Fruit fly (Drosophila melanogaster): ENCODE results near the gene CG33635.

Gene CG33635

DNA sequence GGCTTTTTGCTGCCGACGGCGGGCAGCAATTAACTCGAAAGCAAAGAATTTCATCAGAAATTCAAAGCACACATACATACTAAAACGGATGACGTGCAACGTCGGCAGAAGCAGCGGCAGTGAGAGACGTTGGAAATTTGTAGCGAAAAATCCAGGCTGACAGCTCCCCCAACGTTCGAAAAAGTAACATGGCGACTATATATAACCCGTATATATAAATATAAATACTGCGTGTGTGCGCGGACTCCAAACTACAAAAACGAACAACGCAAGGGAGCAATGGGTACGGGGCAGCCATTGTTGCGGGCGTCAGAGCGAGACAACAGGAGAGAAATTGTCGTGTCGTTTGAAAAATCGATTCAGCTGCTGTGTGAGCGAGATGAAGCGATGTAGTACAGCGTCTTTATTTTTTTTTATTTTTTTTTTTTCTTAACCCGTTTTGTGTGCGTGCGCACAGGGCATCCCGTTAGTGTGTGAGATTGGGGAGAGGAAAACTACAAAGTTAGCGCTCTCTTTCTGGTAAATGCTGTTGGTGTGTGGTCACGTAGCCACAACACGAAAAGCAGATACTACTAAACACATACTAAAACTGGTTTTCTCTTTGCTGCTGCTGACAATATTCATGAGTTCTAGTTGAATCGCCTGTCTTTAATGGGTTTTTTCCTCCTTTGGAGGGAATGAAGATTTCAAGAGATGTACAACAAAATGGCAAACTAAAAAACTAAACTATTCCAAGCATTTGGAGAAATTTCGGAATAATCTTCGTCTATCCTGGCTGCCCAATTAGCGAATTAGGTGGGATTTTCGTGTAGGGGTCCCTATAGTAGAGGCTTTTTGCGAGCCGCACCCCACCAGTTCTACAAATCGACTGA is 2.4 kb upstream of the CG33635 start (continued):
- TF ChIP-seq CG17328 (GFP tag; IDR thresholded peaks at IDR 0.05) = no peak
- peak; percentile 15 for TF ChIP-seq CG6765 (GFP tag; optimal IDR thresholded peaks at IDR 0.05)
- TF ChIP-seq CG16863 (GFP tag; optimal IDR thresholded peaks at IDR 0.05) = no peak
- TF ChIP-seq vnd (GFP tag; IDR thresholded peaks at IDR 0.05; ENCODE audit: partially characterized antibody) = no peak
- no peak for TF ChIP-seq D (optimal IDR thresholded peaks at IDR 0.05)
- no peak for TF ChIP-seq D (GFP tag; optimal IDR thresholded peaks at IDR 0.05)
- TF ChIP-seq nmo (GFP tag; optimal IDR thresholded peaks at IDR 0.05) = peak; percentile 6
- peak; percentile 55 for TF ChIP-seq org-1 (GFP tag; optimal IDR thresholded peaks at IDR 0.05)
- peak; percentile 22 for TF ChIP-seq CG18476 (GFP tag; optimal IDR thresholded peaks at IDR 0.05)
- peak; percentile 45 for TF ChIP-seq CHES-1-like (GFP tag; optimal IDR thresholded peaks at IDR 0.05)
- TF ChIP-seq NK7.1 (GFP tag; optimal IDR thresholded peaks at IDR 0.05) = no peak
- TF ChIP-seq jigr1 (GFP tag; IDR thresholded peaks at IDR 0.05) = no peak
- TF ChIP-seq Fer2 (tag; optimal IDR thresholded peaks at IDR 0.05) = no peak
- TF ChIP-seq CG15696 (tag; optimal IDR thresholded peaks at IDR 0.05) = no peak
- TF ChIP-seq CG12769 (tag; optimal IDR thresholded peaks at IDR 0.05) = peak; percentile 89
- TF ChIP-seq Hr51 (GFP tag; optimal IDR thresholded peaks at IDR 0.05) = peak in 1 of 2 experiments; percentile 25
- TF ChIP-seq hkb (optimal IDR thresholded peaks at IDR 0.05) = no peak
- no peak for TF ChIP-seq hkb (GFP tag; IDR thresholded peaks at IDR 0.05)
- TF ChIP-seq hb (GFP tag; IDR thresholded peaks at IDR 0.05; ENCODE audit: partially characterized antibody) = no peak
- peak; percentile 28 for TF ChIP-seq Hand (GFP tag; optimal IDR thresholded peaks at IDR 0.05)
- peak; percentile 50 for TF ChIP-seq ftz-f1 (GFP tag; optimal IDR thresholded peaks at IDR 0.05)
- peak; percentile 75 for TF ChIP-seq CG34376 (GFP tag; optimal IDR thresholded peaks at IDR 0.05)
- TF ChIP-seq gem (tag; optimal IDR thresholded peaks at IDR 0.05) = peak; percentile 6
- TF ChIP-seq nom (GFP tag; optimal IDR thresholded peaks at IDR 0.05) = peak; percentile 94
- TF ChIP-seq ash1 (GFP tag; optimal IDR thresholded peaks at IDR 0.05) = peak; percentile 71
- no peak for TF ChIP-seq CG4617 (GFP tag; optimal IDR thresholded peaks at IDR 0.05; ENCODE audit: borderline replicate concordance)
- TF ChIP-seq CG18764 (GFP tag; optimal IDR thresholded peaks at IDR 0.05) = no peak
- TF ChIP-seq Med (GFP tag) = peak; percentile 86
- TF ChIP-seq ind (GFP tag; optimal IDR thresholded peaks at IDR 0.05) = no peak
- TF ChIP-seq H15 (GFP tag; IDR thresholded peaks at IDR 0.05) = no peak
- TF ChIP-seq CG11398 (GFP tag; optimal IDR thresholded peaks at IDR 0.05) = no peak
- no peak for TF ChIP-seq CG14441 (GFP tag; IDR thresholded peaks at IDR 0.05)
- TF ChIP-seq CG8359 (GFP tag; optimal IDR thresholded peaks at IDR 0.05; ENCODE audit: borderline replicate concordance) = no peak
- no peak for TF ChIP-seq hth (optimal IDR thresholded peaks at IDR 0.05)
- TF ChIP-seq Camta (GFP tag; optimal IDR thresholded peaks at IDR 0.05) = peak; percentile 14
- TF ChIP-seq amos (GFP tag; IDR thresholded peaks at IDR 0.05; ENCODE audit: partially characterized antibody) = no peak
- no peak for TF ChIP-seq Tbp (GFP tag; optimal IDR thresholded peaks at IDR 0.05)
- peak; percentile 27 for TF ChIP-seq HLHmδ (GFP tag; optimal IDR thresholded peaks at IDR 0.05)
- TF ChIP-seq CG2889 (GFP tag; IDR thresholded peaks at IDR 0.05) = no peak
- TF ChIP-seq Fer3 (tag; optimal IDR thresholded peaks at IDR 0.05) = no peak
- no peak for TF ChIP-seq unpg (GFP tag; optimal IDR thresholded peaks at IDR 0.05)
- TF ChIP-seq CG10267 (tag; optimal IDR thresholded peaks at IDR 0.05) = no peak
- no peak for TF ChIP-seq CG12299 (tag; optimal IDR thresholded peaks at IDR 0.05)
- TF ChIP-seq CG11085 (GFP tag; IDR thresholded peaks at IDR 0.05) = no peak
- peak; percentile 5 for TF ChIP-seq Mad (GFP tag; optimal IDR thresholded peaks at IDR 0.05)
- peak; percentile 100 for TF ChIP-seq kni (GFP tag; optimal IDR thresholded peaks at IDR 0.05)
- TF ChIP-seq p53 (GFP tag; optimal IDR thresholded peaks at IDR 0.05) = no peak
- no peak for TF ChIP-seq CG8281 (tag; optimal IDR thresholded peaks at IDR 0.05)
- TF ChIP-seq Side (GFP tag; optimal IDR thresholded peaks at IDR 0.05) = no peak
